Worm (Caenorhabditis elegans) whole organism, early embryonic: ENCODE data around the gene C25H3.11.

Experiments
- aly-1 ChIP-seq: sonication (generic microtip); optimal IDR thresholded peaks from 2 replicates; lab custom pipeline; 2016; ENCODE audit warnings: missing genetic modification characterization, missing compliant biosample characterization
- ama-1 ChIP-seq: fragments of 150-350 bp; optimal IDR thresholded peaks from 2 replicates; lab custom pipeline; 2014
- ceh-13 ChIP-seq: fragments of 200-800 bp; sonication (Bioruptor generic); optimal IDR thresholded peaks from 2 replicates; lab custom pipeline; 2018; ENCODE audit warnings: mild to moderate bottlenecking, missing genetic modification characterization, missing compliant biosample characterization
- ets-7 ChIP-seq: sonication (generic microtip); optimal IDR thresholded peaks from 2 replicates; lab custom pipeline; 2016; ENCODE audit warnings: missing genotype, missing genetic modification characterization, missing compliant biosample characterization
- hmg-4 ChIP-seq: fragments of 200-800 bp; sonication (Bioruptor generic); optimal IDR thresholded peaks from 2 replicates; lab custom pipeline; 2018; ENCODE audit warnings: mild to moderate bottlenecking, missing genetic modification characterization, missing compliant biosample characterization
- tra-4 ChIP-seq: sonication (generic microtip); optimal IDR thresholded peaks from 2 replicates; lab custom pipeline; 2017; ENCODE audit warnings: missing genetic modification characterization, missing compliant biosample characterization

- no peak for TF ChIP-seq aly-1 (tag; lab: Kevin White, UChicago)
- TF ChIP-seq ama-1 (lab: Kevin White, UChicago) = no peak
- no peak for TF ChIP-seq ceh-13 (GFP tag; lab: Kevin White, UChicago)
- no peak for TF ChIP-seq hmg-4 (GFP tag; lab: Kevin White, UChicago)
- TF ChIP-seq ets-7 (tag; lab: Kevin White, UChicago) = no peak
- no peak for TF ChIP-seq tra-4 (tag; lab: Kevin White, UChicago)
Measured at ce11 chrII:5702611-5703192, 13.9 kb upstream of the C25H3.11 start.
